Fruit fly (Drosophila melanogaster) whole organism, prepupa: Measurements from ENCODE around the gene Wnt10.
A peak's percentile ranks its signal among the peaks of the same experiment; 100 is the strongest.

Experiments
- Blimp-1 ChIP-seq: fragments of 200-800 bp; sonication (Bioruptor generic); optimal IDR thresholded peaks from 3 replicates; lab custom pipeline; 2017; ENCODE audit warnings: missing biosample characterization, missing genetic modification characterization, mild to moderate bottlenecking, moderate library complexity, missing genetic modification reagents
- CG10631 ChIP-seq: fragments of 200-800 bp; sonication (Bioruptor generic); optimal IDR thresholded peaks from 2 replicates; lab custom pipeline; 2016; ENCODE audit warnings: missing biosample characterization, missing genetic modification characterization
- CG10669 ChIP-seq: fragments of 200-800 bp; sonication (Bioruptor generic); optimal IDR thresholded peaks from 3 replicates; lab custom pipeline; 2018; ENCODE audit warnings: missing biosample characterization, mild to moderate bottlenecking, missing genetic modification characterization, moderate library complexity
- CG15336 ChIP-seq: fragments of 200-800 bp; sonication (Bioruptor generic); IDR thresholded peaks from 2 replicates; pipeline ENCODE4 v1.3.6; 2022; ENCODE audit warnings: missing biosample characterization, missing genetic modification characterization
- CG1621 ChIP-seq: fragments of 200-800 bp; sonication (Bioruptor generic); optimal IDR thresholded peaks from 3 replicates; lab custom pipeline; 2018; ENCODE audit warnings: missing biosample characterization, mild to moderate bottlenecking, missing genetic modification characterization
- CG3032 ChIP-seq: fragments of 200-800 bp; optimal IDR thresholded peaks from 2 replicates; lab custom pipeline; 2019; ENCODE audit warnings: missing biosample characterization, mild to moderate bottlenecking, missing genetic modification characterization, moderate library complexity
- CG31627 ChIP-seq: fragments of 200-800 bp; sonication (Bioruptor generic); optimal IDR thresholded peaks from 3 replicates; lab custom pipeline; 2016; ENCODE audit warnings: missing biosample characterization, missing genetic modification characterization
- CG32006 ChIP-seq: fragments of 200-800 bp; sonication (Bioruptor generic); optimal IDR thresholded peaks from 3 replicates; lab custom pipeline; 2017; ENCODE audit warnings: missing biosample characterization, mild to moderate bottlenecking, missing genetic modification characterization
- CG6163 ChIP-seq: fragments of 200-800 bp; sonication (Bioruptor generic); IDR thresholded peaks from 3 replicates; pipeline ENCODE4 v1.3.6; 2022; ENCODE audit warnings: missing biosample characterization, missing genetic modification characterization
- CG6276 ChIP-seq: fragments of 200-800 bp; sonication (Bioruptor generic); optimal IDR thresholded peaks from 2 replicates; lab custom pipeline; 2017; ENCODE audit warnings: missing biosample characterization, mild to moderate bottlenecking, missing genetic modification characterization
- CG6792 ChIP-seq: fragments of 200-800 bp; sonication (Bioruptor generic); optimal IDR thresholded peaks from 3 replicates; lab custom pipeline; 2016; ENCODE audit warnings: missing biosample characterization, missing genetic modification characterization
- CG6854 ChIP-seq: fragments of 200-800 bp; sonication (Bioruptor generic); optimal IDR thresholded peaks from 2 replicates; lab custom pipeline; 2017; ENCODE audit warnings: missing biosample characterization, mild to moderate bottlenecking, missing genetic modification characterization
- CG8119 ChIP-seq: fragments of 200-800 bp; sonication (Bioruptor generic); IDR thresholded peaks from 3 replicates; pipeline ENCODE4 v1.3.6; 2022; ENCODE audit warnings: missing biosample characterization, missing genetic modification characterization
- CG8319 ChIP-seq: fragments of 200-800 bp; sonication (Bioruptor generic); optimal IDR thresholded peaks from 3 replicates; lab custom pipeline; 2016; ENCODE audit warnings: missing biosample characterization, missing genetic modification characterization
- CG8632 ChIP-seq: fragments of 200-800 bp; sonication (Bioruptor generic); optimal IDR thresholded peaks from 3 replicates; lab custom pipeline; 2016; ENCODE audit warnings: missing biosample characterization, missing genetic modification characterization
- Eip78C ChIP-seq: fragments of 200-800 bp; sonication (Bioruptor generic); peaks from one replicate; lab custom pipeline; 2016; ENCODE audit warnings: missing biosample characterization, missing genetic modification characterization
- Eip93F ChIP-seq: fragments of 200-800 bp; sonication (Bioruptor generic); optimal IDR thresholded peaks from 2 replicates; lab custom pipeline; 2016; ENCODE audit warnings: missing biosample characterization, mild to moderate bottlenecking, missing genetic modification characterization
- Ets21C ChIP-seq: fragments of 200-800 bp; sonication (Bioruptor generic); optimal IDR thresholded peaks from 3 replicates; lab custom pipeline; 2016; ENCODE audit warnings: missing biosample characterization, missing genetic modification characterization
- Ets96B ChIP-seq: fragments of 200-800 bp; optimal IDR thresholded peaks from 2 replicates; lab custom pipeline; 2019; ENCODE audit warnings: missing biosample characterization, mild to moderate bottlenecking, missing genetic modification characterization, moderate library complexity
- Gug ChIP-seq: fragments of 200-800 bp; sonication (Bioruptor generic); IDR thresholded peaks from 2 replicates; pipeline ENCODE4 v1.3.6; 2022; ENCODE audit warnings: missing biosample characterization, missing genetic modification characterization
- Hr39 ChIP-seq: fragments of 200-800 bp; sonication (Bioruptor generic); optimal IDR thresholded peaks from 2 replicates; lab custom pipeline; 2016; ENCODE audit warnings: missing biosample characterization, missing genetic modification characterization
- Hr4 ChIP-seq: fragments of 200-800 bp; sonication (Bioruptor generic); optimal IDR thresholded peaks from 3 replicates; lab custom pipeline; 2016; ENCODE audit warnings: missing biosample characterization, missing genetic modification characterization
- Lpt ChIP-seq: fragments of 200-800 bp; sonication (Bioruptor generic); optimal IDR thresholded peaks from 3 replicates; lab custom pipeline; 2016; ENCODE audit warnings: missing biosample characterization, missing genetic modification characterization
- Met ChIP-seq: fragments of 200-800 bp; sonication (Bioruptor generic); optimal IDR thresholded peaks from 3 replicates; lab custom pipeline; 2016; ENCODE audit warnings: missing biosample characterization, missing genetic modification characterization
- OdsH ChIP-seq: fragments of 200-800 bp; sonication (Bioruptor generic); optimal IDR thresholded peaks from 3 replicates; lab custom pipeline; 2016; ENCODE audit warnings: missing biosample characterization, missing genetic modification characterization
- Sox102F ChIP-seq: fragments of 200-800 bp; sonication (Bioruptor generic); optimal IDR thresholded peaks from 2 replicates; lab custom pipeline; 2016; ENCODE audit warnings: missing biosample characterization, mild to moderate bottlenecking, missing genetic modification characterization
- Sox14 ChIP-seq: fragments of 200-800 bp; sonication (Bioruptor generic); optimal IDR thresholded peaks from 3 replicates; lab custom pipeline; 2016; ENCODE audit warnings: missing biosample characterization, missing genetic modification characterization
- Sox15 ChIP-seq: fragments of 200-800 bp; sonication (Bioruptor generic); optimal IDR thresholded peaks from 3 replicates; lab custom pipeline; 2016; ENCODE audit warnings: missing biosample characterization, missing genetic modification characterization
- cyc ChIP-seq: fragments of 200-800 bp; sonication (Bioruptor generic); optimal IDR thresholded peaks from 3 replicates; lab custom pipeline; 2016; ENCODE audit warnings: missing biosample characterization, missing genetic modification characterization
- dac ChIP-seq: fragments of 200-800 bp; sonication (Bioruptor generic); optimal IDR thresholded peaks from 2 replicates; lab custom pipeline; 2017; ENCODE audit warnings: missing biosample characterization, mild to moderate bottlenecking, missing genetic modification characterization
- eg ChIP-seq: fragments of 200-800 bp; sonication (Bioruptor generic); IDR thresholded peaks from 3 replicates; pipeline ENCODE4 v1.3.6; 2022; ENCODE audit warnings: missing biosample characterization, missing genetic modification characterization
- fd59A ChIP-seq: fragments of 200-800 bp; sonication (Bioruptor generic); optimal IDR thresholded peaks from 2 replicates; lab custom pipeline; 2017; ENCODE audit warnings: missing biosample characterization, mild to moderate bottlenecking, missing genetic modification characterization, missing genetic modification reagents
- fd85E ChIP-seq: fragments of 200-800 bp; sonication (Bioruptor generic); optimal IDR thresholded peaks from 3 replicates; lab custom pipeline; 2016; ENCODE audit warnings: missing biosample characterization, missing genetic modification characterization
- fkh ChIP-seq: fragments of 200-800 bp; sonication (Bioruptor generic); optimal IDR thresholded peaks from 3 replicates; lab custom pipeline; 2017; ENCODE audit warnings: missing biosample characterization, mild to moderate bottlenecking, missing genetic modification characterization, moderate library complexity
- lz ChIP-seq: fragments of 200-800 bp; sonication (Bioruptor generic); optimal IDR thresholded peaks from 3 replicates; lab custom pipeline; 2016; ENCODE audit warnings: missing biosample characterization, missing genetic modification characterization
- pdm3 ChIP-seq: fragments of 200-800 bp; sonication (Bioruptor generic); optimal IDR thresholded peaks from 3 replicates; lab custom pipeline; 2016; ENCODE audit warnings: missing biosample characterization, missing genetic modification characterization
- svp ChIP-seq: fragments of 200-800 bp; sonication (Bioruptor generic); peaks from one replicate; lab custom pipeline; 2016; ENCODE audit warnings: missing biosample characterization, missing genetic modification characterization
- topi ChIP-seq: fragments of 200-800 bp; sonication (Bioruptor generic); optimal IDR thresholded peaks from 3 replicates; lab custom pipeline; 2016; ENCODE audit warnings: missing biosample characterization, missing genetic modification characterization
- vri ChIP-seq: fragments of 200-800 bp; sonication (Bioruptor generic); optimal IDR thresholded peaks from 3 replicates; lab custom pipeline; 2016; ENCODE audit warnings: missing biosample characterization, mild to moderate bottlenecking, missing genetic modification characterization

Wnt10 gene

DNA sequence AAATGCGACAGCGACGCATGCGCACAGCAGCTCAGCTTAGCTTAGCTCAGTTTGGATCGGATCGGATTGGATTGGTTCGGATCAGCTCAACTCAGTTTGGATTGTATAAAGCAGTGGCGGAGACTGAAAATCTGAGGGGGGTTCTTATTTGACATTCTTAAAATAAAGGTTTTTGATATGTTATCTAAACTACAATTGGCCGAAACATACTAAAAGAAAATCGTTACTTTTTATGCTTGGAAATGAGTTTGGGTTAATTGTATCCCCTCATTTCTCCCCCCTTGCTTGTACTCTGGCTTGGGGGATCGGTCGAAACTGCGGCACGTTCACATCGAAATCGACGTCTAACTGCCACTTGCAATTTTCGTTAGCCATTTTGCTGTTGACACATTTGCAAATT lies 13.0 kb downstream of the Wnt10 start (continued):
- TF ChIP-seq Hr4 (GFP tag; lab: Kevin White, UChicago) (peak; percentile 84), Ets21C (GFP tag; lab: Kevin White, UChicago) (peak; percentile 53), OdsH (peak; percentile 68), Ets96B (tag; lab: Kevin White, UChicago) (no peak), Sox15 (GFP tag; lab: Kevin White, UChicago) (peak; percentile 12), CG10631 (GFP tag; lab: Kevin White, UChicago) (peak; percentile 22), Sox14 (peak; percentile 49), fd59A (no peak), Sox102F (GFP tag; lab: Kevin White, UChicago) (peak; percentile 65), CG6854 (GFP tag; lab: Kevin White, UChicago) (no peak), fkh (GFP tag; lab: Kevin White, UChicago) (no peak), pdm3 (GFP tag; lab: Kevin White, UChicago) (peak; percentile 64), lz (GFP tag; lab: Kevin White, UChicago) (peak; percentile 76), Blimp-1 (no peak), CG8632 (GFP tag; lab: Kevin White, UChicago) (peak; percentile 41), topi (GFP tag; lab: Kevin White, UChicago) (peak; percentile 56), CG1621 (tag; lab: Kevin White, UChicago) (no peak), fd85E (GFP tag; lab: Kevin White, UChicago) (no peak)

DNA sequence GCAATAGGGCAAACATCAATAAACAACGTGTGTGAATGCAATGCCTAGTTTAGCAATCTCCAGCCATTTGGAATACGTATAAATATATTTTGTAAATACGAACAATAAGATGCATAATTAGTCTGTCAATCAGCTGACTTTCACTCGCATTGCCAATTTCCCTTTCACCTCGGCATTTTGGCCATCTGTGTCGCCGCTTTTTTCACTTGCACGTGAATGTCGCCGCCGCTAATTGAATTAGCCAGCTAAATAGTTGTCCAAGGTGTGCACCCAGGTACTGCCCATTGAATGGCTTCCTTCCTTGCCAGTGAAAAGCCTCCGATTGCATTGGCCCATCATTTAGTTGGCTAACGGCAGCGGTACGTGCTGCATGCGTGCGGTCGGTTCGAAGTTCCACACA lies 14.2 kb downstream of the Wnt10 start, which contains the start of gene ninaC:
Gene ninaC, plus strand, starts transcription at position 301 of the 400 bp plus-strand sequence.
- TF ChIP-seq Sox15 (GFP tag; lab: Kevin White, UChicago), result no peak
- TF ChIP-seq svp (GFP tag; lab: Kevin White, UChicago), result no peak
- no peak for TF ChIP-seq pdm3 (GFP tag; lab: Kevin White, UChicago)
- TF ChIP-seq Hr39 (GFP tag; lab: Kevin White, UChicago), result no peak
- TF ChIP-seq vri (GFP tag; lab: Kevin White, UChicago), result no peak

dm6 chr2L:7386555-7387420 lies 23.6 kb downstream of the Wnt10 start:
- peak; percentile 62 for TF ChIP-seq fkh (GFP tag; lab: Kevin White, UChicago)
- no peak for TF ChIP-seq Lpt (GFP tag; lab: Kevin White, UChicago)

dm6 chr2L:7387813-7388558 lies 24.8 kb downstream of the Wnt10 start, which contains the start of the genes CG5149 and gudu:
Gene CG5149 (minus strand): TSS chr2L:7388253.
Gene gudu (plus strand): TSS chr2L:7388508.
- 0 out of 3 replicates have a peak, but pooled peaks have one; percentile 49 for TF ChIP-seq CG8119 (GFP tag; lab: Robert Waterston, UW)
- no peak for TF ChIP-seq CG6854 (GFP tag; lab: Kevin White, UChicago)
- TF ChIP-seq CG15336, result 0 out of 2 replicates have a peak, but pooled peaks have one; percentile 7
- TF ChIP-seq topi (GFP tag; lab: Kevin White, UChicago), result peak; percentile 14
- TF ChIP-seq CG6163, result peak; percentile 65
- TF ChIP-seq Sox14, result peak; percentile 35
- peak; percentile 4 for TF ChIP-seq lz (GFP tag; lab: Kevin White, UChicago)
- TF ChIP-seq svp (GFP tag; lab: Kevin White, UChicago), result peak; percentile 75
- no peak for TF ChIP-seq Gug (GFP tag; lab: Robert Waterston, UW)
- peak; percentile 10 for TF ChIP-seq CG3032 (tag; lab: Kevin White, UChicago)
- no peak for TF ChIP-seq Eip78C
- peak; percentile 88 for TF ChIP-seq fkh (GFP tag; lab: Kevin White, UChicago)

- TF ChIP-seq Eip93F (GFP tag; lab: Kevin White, UChicago) (no peak), CG8632 (GFP tag; lab: Kevin White, UChicago) (peak; percentile 53), eg (GFP tag; lab: Robert Waterston, UW) (peak; percentile 22; the same call in 1 of the 3 replicates), svp (GFP tag; lab: Kevin White, UChicago) (peak; percentile 50), cyc (GFP tag; lab: Kevin White, UChicago) (peak; percentile 26), CG6792 (GFP tag; lab: Kevin White, UChicago) (peak; percentile 33), pdm3 (GFP tag; lab: Kevin White, UChicago) (peak; percentile 21), Sox102F (GFP tag; lab: Kevin White, UChicago) (peak; percentile 20), Blimp-1 (no peak), CG31627 (GFP tag; lab: Kevin White, UChicago) (peak; percentile 13), CG32006 (GFP tag; lab: Kevin White, UChicago) (peak; percentile 52), CG8319 (no peak), dac (GFP tag; lab: Kevin White, UChicago) (no peak), topi (GFP tag; lab: Kevin White, UChicago) (peak; percentile 6), CG1621 (tag; lab: Kevin White, UChicago) (no peak), CG6276 (GFP tag; lab: Kevin White, UChicago) (no peak), CG3032 (tag; lab: Kevin White, UChicago) (peak; percentile 36), vri (GFP tag; lab: Kevin White, UChicago) (no peak), CG10669 (GFP tag; lab: Kevin White, UChicago) (no peak), Met (GFP tag; lab: Kevin White, UChicago) (peak; percentile 20)
Measured at dm6 chr2L:7395813-7396212, 32.6 kb downstream of the Wnt10 start.
